Worm (Caenorhabditis elegans) whole organism, late embryonic: Measurements from ENCODE around the gene C35A5.5.

Experiments
- ama-1 ChIP-seq: fragments of 150-350 bp; optimal IDR thresholded peaks from 2 replicates; lab custom pipeline; 2014
- ceh-6 ChIP-seq: fragments of 200-800 bp; sonication (Bioruptor generic); optimal IDR thresholded peaks from 2 replicates; lab custom pipeline; 2018; ENCODE audit warnings: mild to moderate bottlenecking, missing genetic modification characterization, missing compliant biosample characterization
- hlh-30 ChIP-seq: sonication (generic microtip); optimal IDR thresholded peaks from 2 replicates; lab custom pipeline; 2017; ENCODE audit warnings: antibody characterized with exemption, missing genetic modification characterization, missing compliant biosample characterization; ENCODE audit not compliant: insufficient read depth
- hlh-8 ChIP-seq: sonication (generic microtip); optimal IDR thresholded peaks from 2 replicates; lab custom pipeline; 2016; ENCODE audit warnings: missing genotype, missing genetic modification characterization, missing compliant biosample characterization
- madf-2 ChIP-seq: sonication (generic microtip); optimal IDR thresholded peaks from 2 replicates; lab custom pipeline; 2017; ENCODE audit warnings: missing genetic modification characterization, missing compliant biosample characterization
- pha-4 ChIP-seq: fragments of 150-350 bp; optimal IDR thresholded peaks from 2 replicates; lab custom pipeline; 2018; ENCODE audit warnings: missing biosample characterization, missing genetic modification reagents, missing genetic modification characterization
- ref-2 ChIP-seq: sonication (generic microtip); optimal IDR thresholded peaks from 2 replicates; lab custom pipeline; 2016; ENCODE audit warnings: missing genetic modification characterization, missing compliant biosample characterization
- sox-4 ChIP-seq: sonication (generic microtip); optimal IDR thresholded peaks from 2 replicates; lab custom pipeline; 2017; ENCODE audit warnings: mild to moderate bottlenecking, missing genetic modification characterization, inconsistent platforms, missing compliant biosample characterization
- tbx-2 ChIP-seq: sonication (generic microtip); optimal IDR thresholded peaks from 2 replicates; lab custom pipeline; 2016; ENCODE audit warnings: missing genetic modification characterization, missing compliant biosample characterization
- ttx-3 ChIP-seq: sonication (generic microtip); optimal IDR thresholded peaks from 2 replicates; lab custom pipeline; 2016; ENCODE audit warnings: missing genetic modification reagents, missing genetic modification characterization, missing compliant biosample characterization

ce11 chrV:10468709-10469108 is 36.9 kb upstream of the C35A5.5 start:
- TF ChIP-seq ref-2 (tag; lab: Kevin White, UChicago) (no peak), madf-2 (no peak), pha-4 (tag; lab: Kevin White, UChicago) (no peak), ceh-6 (GFP tag; lab: Kevin White, UChicago) (no peak), sox-4 (tag; lab: Kevin White, UChicago) (no peak), ama-1 (lab: Kevin White, UChicago) (no peak), ttx-3 (tag; lab: Kevin White, UChicago) (no peak), tbx-2 (tag; lab: Kevin White, UChicago) (no peak), hlh-30 (tag; lab: Kevin White, UChicago) (no peak), hlh-8 (tag; lab: Kevin White, UChicago) (no peak)
